Fruit fly (Drosophila melanogaster): Measurements from ENCODE around the gene CG32639.

dm6 chrX:13221835-13222234, 14.5 kb downstream of the CG32639 start:
- TF ChIP-seq eg (GFP tag; IDR thresholded peaks at IDR 0.05): peak; percentile 65
- TF ChIP-seq pdm3 (GFP tag; optimal IDR thresholded peaks at IDR 0.05): no peak
- TF ChIP-seq Lpt (GFP tag; optimal IDR thresholded peaks at IDR 0.05): peak; percentile 4
- TF ChIP-seq Gug (GFP tag; IDR thresholded peaks at IDR 0.05): no peak
- TF ChIP-seq Hr39 (GFP tag; optimal IDR thresholded peaks at IDR 0.05): no peak
- TF ChIP-seq esn (GFP tag; optimal IDR thresholded peaks at IDR 0.05): no peak
- TF ChIP-seq CG6163 (GFP tag; IDR thresholded peaks at IDR 0.05): 0 out of 3 replicates have a peak, but pooled peaks have one; percentile 12
- TF ChIP-seq svp (GFP tag): no peak
- TF ChIP-seq vri (GFP tag; optimal IDR thresholded peaks at IDR 0.05): no peak
- TF ChIP-seq Sox14 (GFP tag; optimal IDR thresholded peaks at IDR 0.05): no peak
